Worm (Caenorhabditis elegans) whole organism, L3 larva: ENCODE measurements around the gene txdc-9.
A peak's percentile ranks its signal among the peaks of the same experiment; 100 is the strongest.

ENCODE experiments used
- R02D3.7 ChIP-seq: fragments of 150-350 bp; optimal IDR thresholded peaks from 2 replicates; lab custom pipeline; 2014; ENCODE audit warnings: missing biosample characterization, missing genetic modification characterization
- ZK546.5 ChIP-seq: sonication (generic microtip); optimal IDR thresholded peaks from 2 replicates; lab custom pipeline; 2017; ENCODE audit warnings: missing biosample characterization, missing genetic modification characterization
- aly-2 ChIP-seq: fragments of 150-350 bp; optimal IDR thresholded peaks from 2 replicates; lab custom pipeline; 2014; ENCODE audit warnings: missing biosample characterization, missing genetic modification characterization
- ama-1 ChIP-seq: fragments of 150-350 bp; optimal IDR thresholded peaks from 2 replicates; lab custom pipeline; 2018
- ceh-16 ChIP-seq: sonication (generic microtip); optimal IDR thresholded peaks from 2 replicates; lab custom pipeline; 2017; ENCODE audit warnings: missing biosample characterization, missing genetic modification characterization
- ceh-28 ChIP-seq: fragments of 150-350 bp; optimal IDR thresholded peaks from 2 replicates; lab custom pipeline; 2014; ENCODE audit warnings: missing biosample characterization, missing genetic modification reagents, missing genetic modification characterization
- ceh-82 ChIP-seq: fragments of 150-350 bp; optimal IDR thresholded peaks from 2 replicates; lab custom pipeline; 2014; ENCODE audit warnings: missing biosample characterization, missing genetic modification characterization
- daf-12 ChIP-seq: fragments of 150-350 bp; optimal IDR thresholded peaks from 2 replicates; lab custom pipeline; 2014; ENCODE audit warnings: missing biosample characterization, missing genetic modification reagents, missing genetic modification characterization
- elt-1 ChIP-seq: fragments of 150-350 bp; optimal IDR thresholded peaks from 2 replicates; lab custom pipeline; 2014; ENCODE audit warnings: missing biosample characterization, missing genetic modification characterization
- elt-2 ChIP-seq: sonication (generic microtip); optimal IDR thresholded peaks from 2 replicates; lab custom pipeline; 2016; ENCODE audit warnings: missing genetic modification reagents, mild to moderate bottlenecking, missing genetic modification characterization, missing compliant biosample characterization
- elt-3 ChIP-seq, 3 experiments: fragments of 150-350 bp in 1 of 3; sonication (generic microtip) in 2 of 3; optimal IDR thresholded peaks; 2 replicates in 2 of 3; 4 replicates in 1 of 3; lab custom pipeline; 2014 to 2017; ENCODE audit warnings: missing biosample characterization in 3 of 3, missing genetic modification characterization in 3 of 3
- eor-1 ChIP-seq, 2 experiments: fragments of 150-350 bp; optimal IDR thresholded peaks; 2 replicates each; lab custom pipeline; 2014 to 2018; ENCODE audit warnings: missing biosample characterization in 2 of 2, missing genetic modification characterization in 2 of 2
- fkh-10 ChIP-seq: sonication (generic microtip); optimal IDR thresholded peaks from 2 replicates; lab custom pipeline; 2017; ENCODE audit warnings: missing biosample characterization, missing genetic modification reagents, missing genetic modification characterization
- fkh-2 ChIP-seq: fragments of 150-350 bp; optimal IDR thresholded peaks from 2 replicates; lab custom pipeline; 2014; ENCODE audit warnings: missing biosample characterization, missing genetic modification reagents, missing genetic modification characterization
- fos-1 ChIP-seq: fragments of 150-350 bp; optimal IDR thresholded peaks from 2 replicates; lab custom pipeline; 2014; ENCODE audit warnings: missing biosample characterization, missing genetic modification characterization
- jun-1 ChIP-seq: fragments of 150-350 bp; optimal IDR thresholded peaks from 2 replicates; lab custom pipeline; 2014; ENCODE audit warnings: missing biosample characterization, missing genetic modification reagents, missing genetic modification characterization
- lin-39 ChIP-seq: fragments of 150-350 bp; optimal IDR thresholded peaks from 2 replicates; lab custom pipeline; 2018; ENCODE audit warnings: missing biosample characterization, missing genetic modification reagents, missing genetic modification characterization
- lsy-12 ChIP-seq: sonication (generic microtip); optimal IDR thresholded peaks from 2 replicates; lab custom pipeline; 2016; ENCODE audit warnings: mild to moderate bottlenecking, missing genetic modification characterization, missing compliant biosample characterization
- mdl-1 ChIP-seq: fragments of 150-350 bp; optimal IDR thresholded peaks from 2 replicates; lab custom pipeline; 2014; ENCODE audit warnings: missing biosample characterization, missing genetic modification characterization
- mml-1 ChIP-seq: fragments of 150-350 bp; sonication (generic microtip); optimal IDR thresholded peaks from 3 replicates; lab custom pipeline; 2014; ENCODE audit warnings: missing biosample characterization, missing genetic modification characterization
- nhr-11 ChIP-seq: fragments of 150-350 bp; optimal IDR thresholded peaks from 2 replicates; lab custom pipeline; 2014; ENCODE audit warnings: missing biosample characterization, missing genetic modification characterization
- nhr-23 ChIP-seq: fragments of 150-350 bp; optimal IDR thresholded peaks from 2 replicates; lab custom pipeline; 2014; ENCODE audit warnings: missing biosample characterization, missing genetic modification reagents, missing genetic modification characterization
- nhr-237 ChIP-seq: fragments of 150-350 bp; optimal IDR thresholded peaks from 2 replicates; lab custom pipeline; 2014; ENCODE audit warnings: missing biosample characterization, missing genetic modification characterization
- nhr-25 ChIP-seq: sonication (generic microtip); optimal IDR thresholded peaks from 2 replicates; lab custom pipeline; 2017; ENCODE audit warnings: missing biosample characterization, missing genetic modification characterization
- nhr-28 ChIP-seq: fragments of 150-350 bp; optimal IDR thresholded peaks from 2 replicates; lab custom pipeline; 2014; ENCODE audit warnings: missing biosample characterization, missing genetic modification characterization
- nhr-43 ChIP-seq: sonication (generic microtip); optimal IDR thresholded peaks from 2 replicates; lab custom pipeline; 2016; ENCODE audit warnings: mild to moderate bottlenecking, missing genetic modification characterization, missing compliant biosample characterization; ENCODE audit not compliant: poor library complexity, severe bottlenecking
- nhr-76 ChIP-seq: fragments of 150-350 bp; sonication (generic microtip); optimal IDR thresholded peaks from 5 replicates; lab custom pipeline; 2014; ENCODE audit warnings: missing biosample characterization, missing genetic modification characterization
- nhr-77 ChIP-seq: fragments of 150-350 bp; optimal IDR thresholded peaks from 2 replicates; lab custom pipeline; 2014; ENCODE audit warnings: missing biosample characterization, missing genetic modification characterization
- pha-4 ChIP-seq: fragments of 150-350 bp; optimal IDR thresholded peaks from 2 replicates; lab custom pipeline; 2014; ENCODE audit warnings: missing biosample characterization, missing genetic modification reagents, missing genetic modification characterization
- pqm-1 ChIP-seq: fragments of 150-350 bp; optimal IDR thresholded peaks from 2 replicates; lab custom pipeline; 2017; ENCODE audit warnings: missing biosample characterization, missing genetic modification characterization, inconsistent platforms
- sea-2 ChIP-seq: fragments of 150-350 bp; sonication (generic microtip); optimal IDR thresholded peaks from 4 replicates; lab custom pipeline; 2014; ENCODE audit warnings: missing biosample characterization, missing genetic modification reagents, missing genetic modification characterization
- tbx-2 ChIP-seq: sonication (generic microtip); optimal IDR thresholded peaks from 2 replicates; lab custom pipeline; 2016; ENCODE audit warnings: mild to moderate bottlenecking, missing genetic modification characterization, missing compliant biosample characterization
- ztf-11 ChIP-seq: fragments of 150-350 bp; optimal IDR thresholded peaks from 2 replicates; lab custom pipeline; 2014; ENCODE audit warnings: missing biosample characterization, missing genetic modification characterization
- ztf-4 ChIP-seq: fragments of 150-350 bp; optimal IDR thresholded peaks from 2 replicates; lab custom pipeline; 2014; ENCODE audit warnings: missing biosample characterization, missing genetic modification characterization

Gene txdc-9

ce11 chrIII:6421473-6421872 is 10.5 kb upstream of the txdc-9 start:
- TF ChIP-seq ama-1 (lab: Kevin White, UChicago) (no peak), ztf-11 (tag; lab: Kevin White, UChicago) (no peak), pha-4 (tag; lab: Kevin White, UChicago) (no peak), lin-39 (tag; lab: Kevin White, UChicago) (no peak), ceh-28 (tag; lab: Kevin White, UChicago) (no peak), nhr-77 (tag; lab: Kevin White, UChicago) (no peak), ceh-16 (no peak), aly-2 (tag; lab: Kevin White, UChicago) (no peak), jun-1 (tag; lab: Kevin White, UChicago) (no peak), fkh-10 (GFP tag; lab: Kevin White, UChicago) (no peak), eor-1 (tag; optimal IDR thresholded peaks at IDR 0.05; lab: Kevin White, UChicago) (no peak), nhr-43 (no peak), tbx-2 (tag; lab: Kevin White, UChicago) (no peak), pqm-1 (no peak), fkh-2 (tag; lab: Kevin White, UChicago) (no peak), daf-12 (no peak), elt-3 (tag; optimal IDR thresholded peaks at IDR 0.05; lab: Kevin White, UChicago) (no peak)

DNA sequence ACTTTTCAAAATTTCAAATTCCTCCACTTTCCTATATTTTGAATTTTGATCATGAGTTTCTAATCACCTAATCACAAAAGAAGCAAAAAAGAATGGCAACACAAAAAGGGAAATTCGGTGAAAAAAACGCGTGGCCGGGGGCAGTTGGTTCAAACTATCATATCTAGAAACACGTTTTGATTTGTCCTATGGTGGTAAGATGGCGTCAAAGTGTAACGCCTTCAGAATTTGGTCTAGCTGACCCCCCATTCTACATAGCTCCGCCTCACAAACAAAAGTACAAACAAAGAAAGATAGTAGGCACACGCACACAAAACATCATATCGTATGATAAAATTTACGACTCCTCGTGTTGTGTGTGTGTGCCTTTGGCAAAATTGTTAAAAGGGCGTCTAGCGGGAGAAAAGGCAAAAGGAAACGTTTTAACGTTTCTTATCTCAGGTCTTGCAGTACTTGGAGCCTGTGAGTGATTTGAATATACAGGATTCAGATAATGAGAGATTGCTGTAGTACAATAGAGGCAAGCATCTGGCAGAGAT is 9.9 kb upstream of the txdc-9 start:
- peak; percentile 72 for TF ChIP-seq nhr-43
- peak; percentile 91 for TF ChIP-seq elt-2
- no peak for TF ChIP-seq ztf-4
- TF ChIP-seq nhr-76 (tag; lab: Kevin White, UChicago), result no peak
- peak; percentile 47 for TF ChIP-seq mdl-1 (tag; lab: Kevin White, UChicago)
- peak in 1 of 3 experiments; percentile 3 for TF ChIP-seq elt-3 (tag; optimal IDR thresholded peaks at IDR 0.05; lab: Kevin White, UChicago)
- peak; percentile 89 for TF ChIP-seq pqm-1
- peak; percentile 19 for TF ChIP-seq pha-4 (tag; lab: Kevin White, UChicago)

ce11 chrIII:6422721-6423120 is 9.3 kb upstream of the txdc-9 start:
- no peak for TF ChIP-seq ama-1 (lab: Kevin White, UChicago)
- TF ChIP-seq ZK546.5 (tag; lab: Kevin White, UChicago), result no peak
- TF ChIP-seq jun-1 (tag; lab: Kevin White, UChicago), result peak; percentile 10
- peak; percentile 34 for TF ChIP-seq elt-2
- TF ChIP-seq pqm-1, result peak; percentile 85
- peak; percentile 14 for TF ChIP-seq elt-1 (tag; lab: Kevin White, UChicago)
- peak; percentile 2 for TF ChIP-seq lsy-12 (tag; lab: Kevin White, UChicago)

DNA sequence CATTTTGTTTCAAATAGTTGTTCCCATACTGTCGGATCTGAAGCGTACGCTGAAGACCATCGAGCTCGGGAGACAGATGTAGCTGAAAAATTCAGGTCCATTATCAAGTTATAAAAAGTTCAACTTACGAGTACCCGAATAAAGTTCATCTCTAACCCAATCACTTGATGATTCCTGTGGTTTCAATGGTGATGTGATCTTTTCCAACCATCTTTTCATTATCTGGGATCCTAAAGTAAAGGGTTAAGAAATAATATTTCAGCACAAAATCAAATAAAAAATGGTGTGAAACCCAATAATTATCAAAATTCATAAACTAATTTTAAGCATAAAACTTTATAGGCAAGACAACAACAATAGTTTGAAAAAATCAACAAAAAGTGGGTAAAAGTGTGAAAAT is 4.8 kb upstream of the txdc-9 start, which contains the start of gene C05D11.8:
TSS of gene C05D11.8 (minus strand) at position 101 of the 400 bp plus-strand sequence.
- TF ChIP-seq lsy-12 (tag; lab: Kevin White, UChicago) (no peak), nhr-28 (no peak), fos-1 (tag; lab: Kevin White, UChicago) (no peak), aly-2 (tag; lab: Kevin White, UChicago) (no peak), nhr-23 (no peak), sea-2 (no peak), mml-1 (no peak), ZK546.5 (tag; lab: Kevin White, UChicago) (no peak), elt-2 (no peak), nhr-11 (tag; lab: Kevin White, UChicago) (no peak), pha-4 (tag; lab: Kevin White, UChicago) (no peak), nhr-237 (tag; lab: Kevin White, UChicago) (no peak), R02D3.7 (tag; lab: Kevin White, UChicago) (no peak), nhr-43 (no peak), nhr-77 (tag; lab: Kevin White, UChicago) (no peak), lin-39 (tag; lab: Kevin White, UChicago) (no peak), ztf-4 (no peak)

- TF ChIP-seq fkh-2 (tag; lab: Kevin White, UChicago), result no peak
- no peak for TF ChIP-seq ceh-82 (tag; lab: Kevin White, UChicago)
- no peak for TF ChIP-seq lin-39 (tag; lab: Kevin White, UChicago)
- no peak for TF ChIP-seq aly-2 (tag; lab: Kevin White, UChicago)
- TF ChIP-seq nhr-237 (tag; lab: Kevin White, UChicago), result no peak
- no peak for TF ChIP-seq fos-1 (tag; lab: Kevin White, UChicago)
- no peak for TF ChIP-seq nhr-25 (tag; lab: Kevin White, UChicago)
- no peak for TF ChIP-seq elt-2
Observed at ce11 chrIII:6430834-6431233, 1.1 kb upstream of the txdc-9 start, which contains the start of gene popl-1. TSS of gene popl-1 (minus strand) at chrIII:6430934.
